Fruit fly (Drosophila melanogaster) whole organism, embryonic: ENCODE data around the gene mTor.

Experiments used
- CG10462 ChIP-seq: fragments of 200-800 bp; sonication (Bioruptor generic); optimal IDR thresholded peaks from 2 replicates; lab custom pipeline; 2016; ENCODE audit warnings: missing biosample characterization, missing genetic modification characterization
- CG13123 ChIP-seq: fragments of 200-800 bp; sonication (Bioruptor generic); optimal IDR thresholded peaks from 2 replicates; lab custom pipeline; 2016; ENCODE audit warnings: missing biosample characterization, missing genetic modification characterization
- CG13287 ChIP-seq: fragments of 200-800 bp; sonication (Bioruptor generic); IDR thresholded peaks from 2 replicates; pipeline ENCODE4 v1.3.6; 2022; ENCODE audit warnings: missing biosample characterization, missing genetic modification characterization; ENCODE audit not compliant: partially characterized antibody
- CG15601 ChIP-seq: fragments of 200-800 bp; sonication (Bioruptor generic); optimal IDR thresholded peaks from 3 replicates; lab custom pipeline; 2019; ENCODE audit warnings: missing biosample characterization, mild to moderate bottlenecking, missing genetic modification characterization, moderate library complexity
- CG1603 ChIP-seq: fragments of 200-800 bp; sonication (Bioruptor generic); optimal IDR thresholded peaks from 2 replicates; lab custom pipeline; 2019; ENCODE audit warnings: missing biosample characterization, mild to moderate bottlenecking, missing genetic modification characterization, moderate library complexity
- CG17802 ChIP-seq: fragments of 200-800 bp; sonication (Bioruptor generic); optimal IDR thresholded peaks from 2 replicates; lab custom pipeline; 2018; ENCODE audit warnings: missing biosample characterization, mild to moderate bottlenecking, missing genetic modification characterization, moderate library complexity
- CG2116 ChIP-seq: fragments of 200-800 bp; sonication (Bioruptor generic); optimal IDR thresholded peaks from 3 replicates; lab custom pipeline; 2018; ENCODE audit warnings: missing biosample characterization, mild to moderate bottlenecking, missing genetic modification characterization
- CG2712 ChIP-seq: fragments of 200-800 bp; optimal IDR thresholded peaks from 3 replicates; lab custom pipeline; 2019; ENCODE audit warnings: missing biosample characterization, mild to moderate bottlenecking, missing genetic modification characterization, moderate library complexity
- CG30020 ChIP-seq: fragments of 200-800 bp; optimal IDR thresholded peaks from 2 replicates; lab custom pipeline; 2019; ENCODE audit warnings: missing biosample characterization, mild to moderate bottlenecking, missing genetic modification characterization, moderate library complexity
- CG6813 ChIP-seq: fragments of 200-800 bp; sonication (Bioruptor generic); optimal IDR thresholded peaks from 2 replicates; lab custom pipeline; 2017; ENCODE audit warnings: missing biosample characterization, missing genetic modification characterization, mild to moderate bottlenecking, moderate library complexity, missing genetic modification reagents
- CG7556 ChIP-seq: fragments of 200-800 bp; sonication (Bioruptor generic); optimal IDR thresholded peaks from 2 replicates; lab custom pipeline; 2017; ENCODE audit warnings: missing biosample characterization, mild to moderate bottlenecking, missing genetic modification characterization
- CG8290 ChIP-seq, 3 experiments: fragments of 200-800 bp; sonication (Bioruptor generic); optimal IDR thresholded peaks; 2 replicates each; lab custom pipeline; 2016 to 2019; ENCODE audit warnings: missing biosample characterization in 3 of 3, missing genetic modification characterization in 3 of 3, mild to moderate bottlenecking in 2 of 3, moderate library complexity in 1 of 3
- CG8478 ChIP-seq: fragments of >200 bp; optimal IDR thresholded peaks from 2 replicates; lab custom pipeline; 2018
- CG9932 ChIP-seq: fragments of 200-800 bp; sonication (Bioruptor generic); IDR thresholded peaks from 2 replicates; pipeline ENCODE4 v1.3.6; 2022; ENCODE audit warnings: missing biosample characterization, missing genetic modification characterization
- E2f2 ChIP-seq: fragments of 200-800 bp; sonication (Bioruptor generic); IDR thresholded peaks from 2 replicates; pipeline ENCODE4 v1.3.6; 2022; ENCODE audit warnings: missing biosample characterization, missing genetic modification characterization
- Ets65A ChIP-seq: fragments of 200-800 bp; sonication (Bioruptor generic); peaks from one replicate; lab custom pipeline; 2016; ENCODE audit warnings: missing biosample characterization, missing genetic modification characterization
- Fer3 ChIP-seq: fragments of 200-800 bp; sonication (Bioruptor generic); optimal IDR thresholded peaks from 2 replicates; lab custom pipeline; 2018; ENCODE audit warnings: missing biosample characterization, mild to moderate bottlenecking, missing genetic modification characterization, moderate library complexity
- H2.0 ChIP-seq: fragments of 200-800 bp; sonication (Bioruptor generic); IDR thresholded peaks from 2 replicates; pipeline ENCODE4 v1.3.6; 2022; ENCODE audit warnings: missing biosample characterization, missing genetic modification characterization
- HLH4C ChIP-seq: fragments of 200-800 bp; sonication (Bioruptor generic); IDR thresholded peaks from 3 replicates; pipeline ENCODE4 v1.3.6; 2022; ENCODE audit warnings: missing biosample characterization, missing genetic modification characterization; ENCODE audit not compliant: partially characterized antibody
- Hey ChIP-seq: fragments of 200-800 bp; sonication (Bioruptor generic); optimal IDR thresholded peaks from 3 replicates; lab custom pipeline; 2018; ENCODE audit warnings: missing biosample characterization, mild to moderate bottlenecking, missing genetic modification characterization
- MESR4 ChIP-seq: fragments of 200-800 bp; sonication (Bioruptor generic); optimal IDR thresholded peaks from 2 replicates; lab custom pipeline; 2018; ENCODE audit warnings: missing biosample characterization, mild to moderate bottlenecking, missing genetic modification characterization, moderate library complexity
- Med ChIP-seq: fragments of 200-800 bp; sonication (Bioruptor generic); peaks from one replicate; lab custom pipeline; 2016; ENCODE audit warnings: missing biosample characterization, missing genetic modification characterization, mild to moderate bottlenecking, inconsistent platforms, moderate library complexity
- Myb ChIP-seq: fragments of 200-800 bp; sonication (Bioruptor generic); optimal IDR thresholded peaks from 2 replicates; lab custom pipeline; 2016; ENCODE audit warnings: missing biosample characterization, missing genetic modification characterization
- Nf-YC ChIP-seq: fragments of 200-800 bp; optimal IDR thresholded peaks from 3 replicates; lab custom pipeline; 2019; ENCODE audit warnings: missing biosample characterization, mild to moderate bottlenecking, missing genetic modification characterization, moderate library complexity
- Oli ChIP-seq: fragments of 200-800 bp; sonication (Bioruptor generic); optimal IDR thresholded peaks from 2 replicates; lab custom pipeline; 2018; ENCODE audit warnings: missing biosample characterization, mild to moderate bottlenecking, missing genetic modification characterization, moderate library complexity
- Sin3A ChIP-seq: fragments of >200 bp; optimal IDR thresholded peaks from 2 replicates; lab custom pipeline; 2018
- chinmo ChIP-seq: fragments of 200-800 bp; sonication (Bioruptor generic); IDR thresholded peaks from 4 replicates; pipeline ENCODE4 v1.3.6; 2022; ENCODE audit warnings: missing biosample characterization, missing genetic modification characterization; ENCODE audit not compliant: partially characterized antibody
- crc ChIP-seq: fragments of 200-800 bp; sonication (Bioruptor generic); optimal IDR thresholded peaks from 2 replicates; lab custom pipeline; 2016; ENCODE audit warnings: missing biosample characterization, missing genetic modification characterization
- croc ChIP-seq: fragments of 200-800 bp; sonication (Bioruptor generic); conservative IDR thresholded peaks from 3 replicates; pipeline ENCODE4 v1.3.6; 2022; ENCODE audit warnings: missing biosample characterization, missing genetic modification characterization
- crol ChIP-seq: fragments of 200-800 bp; sonication (Bioruptor generic); IDR thresholded peaks from 2 replicates; pipeline ENCODE4 v1.3.6; 2022; ENCODE audit warnings: missing biosample characterization, missing genetic modification characterization
- ewg ChIP-seq: fragments of 200-800 bp; sonication (Bioruptor generic); optimal IDR thresholded peaks from 3 replicates; lab custom pipeline; 2017; ENCODE audit warnings: mild to moderate bottlenecking, missing biosample characterization, missing genetic modification reagents, missing genetic modification characterization
- fd96Cb ChIP-seq: fragments of 200-800 bp; sonication (Bioruptor generic); optimal IDR thresholded peaks from 2 replicates; lab custom pipeline; 2018; ENCODE audit warnings: missing biosample characterization, mild to moderate bottlenecking, missing genetic modification characterization, moderate library complexity
- gfzf ChIP-seq: fragments of 200-800 bp; sonication (Bioruptor generic); optimal IDR thresholded peaks from 2 replicates; lab custom pipeline; 2016; ENCODE audit warnings: missing biosample characterization, mild to moderate bottlenecking, missing genetic modification characterization, moderate library complexity
- onecut ChIP-seq: fragments of 200-800 bp; sonication (Bioruptor generic); IDR thresholded peaks from 2 replicates; pipeline ENCODE4 v1.3.6; 2022; ENCODE audit warnings: missing biosample characterization, missing genetic modification characterization
- pzg ChIP-seq: fragments of 200-800 bp; sonication (Bioruptor generic); optimal IDR thresholded peaks from 3 replicates; lab custom pipeline; 2018; ENCODE audit warnings: missing biosample characterization, mild to moderate bottlenecking, missing genetic modification characterization, moderate library complexity
- tll ChIP-seq, 2 experiments: fragments of 200-800 bp in 1 of 2; fragments of >200 bp in 1 of 2; sonication (Bioruptor generic) in 1 of 2; optimal IDR thresholded peaks; 2 replicates each; lab custom pipeline; 2017 to 2019; ENCODE audit warnings: missing biosample characterization in 2 of 2, missing genetic modification characterization in 2 of 2, mild to moderate bottlenecking in 1 of 2, moderate library complexity in 1 of 2
- toy ChIP-seq: fragments of 200-800 bp; sonication (Bioruptor generic); IDR thresholded peaks from 2 replicates; pipeline ENCODE4 v1.3.6; 2022; ENCODE audit warnings: missing biosample characterization, missing genetic modification characterization
- wor ChIP-seq: fragments of 200-800 bp; sonication (Bioruptor generic); IDR thresholded peaks from 2 replicates; pipeline ENCODE4 v1.3.6; 2022; ENCODE audit warnings: missing biosample characterization, missing genetic modification characterization

Gene mTor

DNA sequence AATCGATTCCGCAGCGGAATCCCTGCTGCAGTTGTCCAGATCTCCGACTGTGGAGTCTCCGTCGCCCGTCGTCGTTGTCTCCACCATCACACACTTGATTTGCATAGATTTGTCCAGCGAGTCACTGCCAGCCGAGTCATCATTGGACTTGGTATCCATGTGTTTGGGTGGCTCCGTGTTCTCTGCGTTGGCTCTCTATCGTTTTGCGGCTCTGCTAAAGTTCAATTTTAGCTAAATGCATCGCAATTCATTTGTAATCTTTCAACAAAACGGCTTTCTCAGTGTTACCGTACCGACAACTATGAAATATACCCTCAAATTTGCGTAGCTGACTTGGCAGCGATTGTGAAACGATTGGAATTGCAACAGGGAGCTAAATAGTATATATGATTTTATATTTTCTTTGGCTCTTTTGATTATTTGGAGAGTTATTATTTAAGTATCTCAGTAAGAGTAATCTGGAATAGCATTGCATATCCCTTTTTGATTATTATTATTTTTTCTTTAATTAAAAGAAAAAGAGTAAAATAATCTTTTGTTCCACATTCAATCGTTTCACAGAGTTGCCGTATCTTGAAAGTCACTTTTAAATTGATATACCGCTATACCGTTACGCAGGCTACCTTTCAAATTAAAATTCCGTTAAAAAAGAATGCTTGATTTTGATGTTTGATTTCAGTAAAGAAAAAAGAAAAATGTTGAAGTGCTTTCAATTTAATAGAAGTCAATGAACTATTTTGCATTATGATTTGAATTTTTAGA, 16.9 kb downstream of the mTor start, which contains the start of gene CG9933 (continued):
- no peak for TF ChIP-seq chinmo (GFP tag; lab: Robert Waterston, UW)
- no peak for TF ChIP-seq Oli (tag; lab: Kevin White, UChicago)
- TF ChIP-seq CG13123 (GFP tag; lab: Kevin White, UChicago), result no peak
- peak in 1 of 2 experiments; percentile 40 for TF ChIP-seq tll (GFP tag; optimal IDR thresholded peaks at IDR 0.05; lab: Kevin White, UChicago)
- TF ChIP-seq E2f2 (GFP tag; lab: Robert Waterston, UW), result peak; percentile 64
- TF ChIP-seq CG8290 (GFP tag; optimal IDR thresholded peaks at IDR 0.05; lab: Kevin White, UChicago), result peak; percentile 47
- TF ChIP-seq CG8290 (tag; optimal IDR thresholded peaks at IDR 0.05; lab: Kevin White, UChicago), result no peak
- TF ChIP-seq CG15601 (tag; lab: Kevin White, UChicago), result peak; percentile 66
- no peak for TF ChIP-seq CG17802
- no peak for TF ChIP-seq toy (GFP tag; lab: Robert Waterston, UW)
- TF ChIP-seq Nf-YC, result peak; percentile 13
- TF ChIP-seq CG6813 (GFP tag; lab: Kevin White, UChicago), result no peak
- TF ChIP-seq CG2712 (tag; lab: Kevin White, UChicago), result no peak
- TF ChIP-seq CG10462 (GFP tag; lab: Kevin White, UChicago), result peak; percentile 60
- TF ChIP-seq CG2116, result peak; percentile 46
- TF ChIP-seq ewg, result no peak
- TF ChIP-seq H2.0 (GFP tag; lab: Robert Waterston, UW), result no peak
- no peak for TF ChIP-seq wor (GFP tag; lab: Robert Waterston, UW)
- TF ChIP-seq CG13287 (GFP tag; lab: Robert Waterston, UW), result 0 out of 2 replicates have a peak, but pooled peaks have one; percentile 17
- no peak for TF ChIP-seq croc (GFP tag; lab: Robert Waterston, UW)
- TF ChIP-seq MESR4 (GFP tag; lab: Kevin White, UChicago), result peak; percentile 60
- TF ChIP-seq Sin3A (lab: Kevin White, UChicago), result peak; percentile 21
- no peak for TF ChIP-seq Hey
- peak; percentile 71 for TF ChIP-seq gfzf (GFP tag; lab: Kevin White, UChicago)
- no peak for TF ChIP-seq onecut (GFP tag; lab: Robert Waterston, UW)
- no peak for TF ChIP-seq HLH4C (GFP tag; lab: Robert Waterston, UW)
- peak; percentile 83 for TF ChIP-seq CG1603 (tag; lab: Kevin White, UChicago)
- TF ChIP-seq crc (GFP tag; lab: Kevin White, UChicago), result no peak
- TF ChIP-seq Myb, result peak; percentile 95
- no peak for TF ChIP-seq crol (GFP tag; lab: Robert Waterston, UW)
- peak; percentile 45 for TF ChIP-seq pzg

DNA sequence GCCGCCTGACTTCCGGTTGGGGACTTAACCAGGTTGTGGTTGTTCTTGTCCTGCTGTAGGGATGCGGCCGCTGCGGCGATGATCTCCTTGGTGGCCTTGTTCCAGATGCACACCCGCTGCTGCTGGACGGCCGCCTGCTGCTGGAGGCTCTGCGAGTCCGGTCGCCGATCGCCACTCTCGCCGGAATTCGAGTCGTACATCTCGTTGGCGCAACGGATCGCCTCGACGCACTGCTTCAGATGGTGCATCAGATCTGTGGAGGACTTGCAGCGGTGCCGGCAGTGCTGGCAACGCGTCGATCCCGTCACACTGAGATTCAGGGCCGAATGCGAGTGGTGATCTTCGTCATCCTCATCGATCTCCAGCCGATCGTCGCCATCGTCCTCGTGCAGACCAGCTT, 24.6 kb downstream of the mTor start:
- TF ChIP-seq fd96Cb, result no peak
- TF ChIP-seq Fer3 (tag; lab: Kevin White, UChicago), result no peak
- peak; percentile 53 for TF ChIP-seq Ets65A (GFP tag; lab: Kevin White, UChicago)
- TF ChIP-seq CG7556, result no peak
- peak; percentile 71 for TF ChIP-seq CG8478
- no peak for TF ChIP-seq CG30020 (tag; lab: Kevin White, UChicago)
- TF ChIP-seq CG9932 (GFP tag; lab: Robert Waterston, UW), result peak; percentile 40; the same call in 1 of the 2 replicates
- TF ChIP-seq Med (GFP tag; lab: Kevin White, UChicago), result peak; percentile 35
